Worm (Caenorhabditis elegans) whole organism, L4 larva: ENCODE results near the gene C55A6.12.
A peak's percentile ranks its signal among the peaks of the same experiment; 100 is the strongest.

Source experiments
- F10B5.3 ChIP-seq: sonication (generic microtip); optimal IDR thresholded peaks from 2 replicates; lab custom pipeline; 2016; ENCODE audit warnings: mild to moderate bottlenecking, missing genetic modification characterization, missing compliant biosample characterization
- R02D3.7 ChIP-seq: fragments of 150-350 bp; sonication (generic microtip); optimal IDR thresholded peaks from 3 replicates; lab custom pipeline; 2014; ENCODE audit warnings: missing biosample characterization, missing genetic modification characterization
- T20F7.1 ChIP-seq: fragments of 200-800 bp; sonication (Bioruptor generic); optimal IDR thresholded peaks from 2 replicates; lab custom pipeline; 2018; ENCODE audit warnings: mild to moderate bottlenecking, missing genetic modification characterization, missing compliant biosample characterization
- aha-1 ChIP-seq: fragments of 150-350 bp; peaks from one replicate; lab custom pipeline; 2014; ENCODE audit warnings: missing biosample characterization, missing genetic modification characterization
- attf-4 ChIP-seq: sonication (generic microtip); optimal IDR thresholded peaks from 3 replicates; lab custom pipeline; 2017; ENCODE audit warnings: missing biosample characterization, missing genetic modification characterization
- ceh-28 ChIP-seq: fragments of 150-350 bp; optimal IDR thresholded peaks from 2 replicates; lab custom pipeline; 2014; ENCODE audit warnings: missing biosample characterization, missing genetic modification reagents, missing genetic modification characterization
- ceh-32 ChIP-seq: sonication (generic microtip); optimal IDR thresholded peaks from 2 replicates; lab custom pipeline; 2016; ENCODE audit warnings: mild to moderate bottlenecking, missing genetic modification characterization, missing compliant biosample characterization; ENCODE audit not compliant: poor library complexity
- ceh-62 ChIP-seq: sonication (generic microtip); optimal IDR thresholded peaks from 2 replicates; lab custom pipeline; 2017; ENCODE audit warnings: missing biosample characterization, missing genetic modification characterization
- ceh-82 ChIP-seq: sonication (generic microtip); optimal IDR thresholded peaks from 2 replicates; lab custom pipeline; 2017; ENCODE audit warnings: missing biosample characterization, missing genetic modification characterization
- ces-1 ChIP-seq: fragments of 150-350 bp; sonication (generic microtip); optimal IDR thresholded peaks from 4 replicates; lab custom pipeline; 2014; ENCODE audit warnings: missing biosample characterization, missing genetic modification reagents, missing genetic modification characterization
- ctbp-1 ChIP-seq: fragments of 200-800 bp; sonication (Bioruptor generic); IDR thresholded peaks from 2 replicates; pipeline ENCODE4 v1.3.6; 2022; ENCODE audit warnings: missing genetic modification reagents, missing genetic modification characterization, missing compliant biosample characterization
- daf-12 ChIP-seq: fragments of 150-350 bp; optimal IDR thresholded peaks from 2 replicates; lab custom pipeline; 2014; ENCODE audit warnings: missing biosample characterization, missing genetic modification reagents, missing genetic modification characterization
- daf-16 ChIP-seq, 3 experiments: sonication (generic microtip); optimal IDR thresholded peaks; 2 replicates each; lab custom pipeline; 2016 to 2017; ENCODE audit warnings: missing genetic modification characterization in 3 of 3, missing genetic modification reagents in 3 of 3, mild to moderate bottlenecking in 2 of 3, missing compliant biosample characterization in 2 of 3, missing biosample characterization in 1 of 3, moderate library complexity in 1 of 3
- dmd-6 ChIP-seq: fragments of 200-800 bp; sonication (Bioruptor generic); IDR thresholded peaks from 2 replicates; pipeline ENCODE4 v1.3.6; 2022; ENCODE audit warnings: missing genetic modification reagents, missing genetic modification characterization, missing compliant biosample characterization
- egl-43 ChIP-seq: fragments of 200-800 bp; sonication (Bioruptor generic); IDR thresholded peaks from 2 replicates; pipeline ENCODE4 v1.3.6; 2022; ENCODE audit warnings: missing genetic modification reagents, missing genetic modification characterization, missing compliant biosample characterization
- fkh-10 ChIP-seq: fragments of 150-350 bp; optimal IDR thresholded peaks from 2 replicates; lab custom pipeline; 2014; ENCODE audit warnings: missing biosample characterization, missing genetic modification reagents, missing genetic modification characterization
- hmg-1.1 ChIP-seq: fragments of 200-800 bp; sonication (Bioruptor generic); IDR thresholded peaks from 2 replicates; pipeline ENCODE4 v1.3.6; 2022; ENCODE audit warnings: missing genetic modification reagents, missing genetic modification characterization, missing compliant biosample characterization
- madf-9 ChIP-seq: fragments of 200-800 bp; sonication (Bioruptor generic); conservative IDR thresholded peaks from 2 replicates; pipeline ENCODE4 v1.3.6; 2022; ENCODE audit warnings: missing genetic modification reagents, missing genetic modification characterization, missing compliant biosample characterization
- mdl-1 ChIP-seq, 2 experiments: fragments of 150-350 bp in 1 of 2; sonication (generic microtip) in 1 of 2; optimal IDR thresholded peaks; 2 replicates each; lab custom pipeline; 2014 to 2017; ENCODE audit warnings: missing biosample characterization in 2 of 2, missing genetic modification characterization in 2 of 2
- mdt-29 ChIP-seq: fragments of 200-800 bp; sonication (Bioruptor generic); IDR thresholded peaks from 2 replicates; pipeline ENCODE4 v1.3.6; 2022; ENCODE audit warnings: missing genetic modification reagents, missing genetic modification characterization, missing compliant biosample characterization
- mep-1 ChIP-seq: fragments of 150-350 bp; sonication (generic microtip); optimal IDR thresholded peaks from 3 replicates; lab custom pipeline; 2014; ENCODE audit warnings: missing biosample characterization, missing genetic modification characterization
- mxl-3 ChIP-seq: fragments of 200-800 bp; sonication (Bioruptor generic); optimal IDR thresholded peaks from 2 replicates; lab custom pipeline; 2018; ENCODE audit warnings: mild to moderate bottlenecking, missing genetic modification characterization, missing compliant biosample characterization
- nhr-28 ChIP-seq: fragments of 150-350 bp; optimal IDR thresholded peaks from 2 replicates; lab custom pipeline; 2014; ENCODE audit warnings: missing biosample characterization, missing genetic modification characterization
- nhr-42 ChIP-seq: fragments of 200-800 bp; sonication (Bioruptor generic); IDR thresholded peaks from 2 replicates; pipeline ENCODE4 v1.3.6; 2022; ENCODE audit warnings: missing genetic modification characterization, missing compliant biosample characterization
- pqm-1 ChIP-seq: sonication (generic microtip); optimal IDR thresholded peaks from 2 replicates; lab custom pipeline; 2017; ENCODE audit warnings: missing biosample characterization, missing genetic modification characterization
- snpc-1.2 ChIP-seq: fragments of 200-800 bp; sonication (Bioruptor generic); IDR thresholded peaks from 2 replicates; pipeline ENCODE4 v1.3.6; 2022; ENCODE audit warnings: missing genetic modification reagents, missing genetic modification characterization, missing compliant biosample characterization
- tra-1 ChIP-seq: fragments of 200-800 bp; sonication (Bioruptor generic); IDR thresholded peaks from 2 replicates; pipeline ENCODE4 v1.3.6; 2022; ENCODE audit warnings: missing genetic modification reagents, missing genetic modification characterization, missing compliant biosample characterization
- unc-62 ChIP-seq, 3 experiments: fragments of 150-350 bp in 1 of 3; sonication (generic microtip); optimal IDR thresholded peaks in 2 of 3; peaks in 1 of 3; 1 replicate in 1 of 3; 2 replicates in 2 of 3; lab custom pipeline; 2014 to 2017; ENCODE audit warnings: missing biosample characterization in 3 of 3, missing genetic modification characterization in 3 of 3, missing genetic modification reagents in 3 of 3, missing genotype in 1 of 3
- zag-1 ChIP-seq: fragments of 150-350 bp; optimal IDR thresholded peaks from 2 replicates; lab custom pipeline; 2014; ENCODE audit warnings: missing biosample characterization, missing genetic modification characterization
- zfp-3 ChIP-seq: fragments of 200-800 bp; sonication (Bioruptor generic); conservative IDR thresholded peaks from 2 replicates; pipeline ENCODE4 v1.3.6; 2022; ENCODE audit warnings: missing genetic modification reagents, missing genetic modification characterization, missing compliant biosample characterization
- zip-2 ChIP-seq: fragments of 150-350 bp; optimal IDR thresholded peaks from 2 replicates; lab custom pipeline; 2014; ENCODE audit warnings: missing biosample characterization, missing genetic modification characterization
- ztf-11 ChIP-seq: fragments of 150-350 bp; optimal IDR thresholded peaks from 2 replicates; lab custom pipeline; 2014; ENCODE audit warnings: missing biosample characterization, missing genetic modification characterization
- ztf-7 ChIP-seq: fragments of 150-350 bp; optimal IDR thresholded peaks from 2 replicates; lab custom pipeline; 2014; ENCODE audit warnings: missing biosample characterization, missing genetic modification characterization

Gene C55A6.12

DNA sequence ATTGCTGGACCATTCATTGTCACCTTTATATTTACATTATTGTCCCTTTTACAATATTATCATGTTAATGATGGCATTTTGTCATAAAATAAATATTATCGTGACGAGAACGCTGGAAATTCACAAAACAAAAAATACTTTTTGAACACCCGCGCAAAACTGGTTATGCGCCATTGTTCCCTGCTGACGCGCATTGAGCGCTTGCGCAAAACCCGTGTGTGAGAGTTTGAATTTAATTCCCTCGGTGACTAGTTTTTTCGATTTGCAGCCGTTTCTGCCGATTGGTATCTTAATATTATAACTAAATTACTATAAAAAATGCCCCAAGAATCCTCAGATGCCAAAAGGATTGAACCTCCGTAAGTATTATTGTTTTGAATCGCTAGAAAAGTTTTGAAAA lies 18.5 kb upstream of the C55A6.12 start, which contains the start of gene pafo-1 (continued):
- TF ChIP-seq attf-4 (tag; lab: Kevin White, UChicago) = no peak
- peak; percentile 76 for TF ChIP-seq T20F7.1
- no peak for TF ChIP-seq ztf-11 (tag; lab: Kevin White, UChicago)
- TF ChIP-seq ces-1 (GFP tag; lab: Kevin White, UChicago) = no peak
- TF ChIP-seq unc-62 (GFP tag; optimal IDR thresholded peaks at IDR 0.05 in 1 of 2; lab: Kevin White, UChicago) = peak in 1 of 2 experiments; percentile 72
- TF ChIP-seq unc-62 (tag; optimal IDR thresholded peaks at IDR 0.05; lab: Kevin White, UChicago) = no peak
- TF ChIP-seq zfp-3 (GFP tag; lab: Robert Waterston, UW) = 0 out of 2 replicates have a peak, but pooled peaks have one; percentile 45
- peak; percentile 73 for TF ChIP-seq F10B5.3 (tag; lab: Kevin White, UChicago)
- TF ChIP-seq mdl-1 (tag; optimal IDR thresholded peaks at IDR 0.05; lab: Kevin White, UChicago) = peak in 1 of 2 experiments; percentile 52
- no peak for TF ChIP-seq zag-1 (tag; lab: Kevin White, UChicago)
- TF ChIP-seq fkh-10 (GFP tag; lab: Kevin White, UChicago) = peak; percentile 57
- no peak for TF ChIP-seq ztf-7 (tag; lab: Kevin White, UChicago)
- no peak for TF ChIP-seq ceh-28 (tag; lab: Kevin White, UChicago)
- TF ChIP-seq egl-43 = 0 out of 2 replicates have a peak, but pooled peaks have one; percentile 46

DNA sequence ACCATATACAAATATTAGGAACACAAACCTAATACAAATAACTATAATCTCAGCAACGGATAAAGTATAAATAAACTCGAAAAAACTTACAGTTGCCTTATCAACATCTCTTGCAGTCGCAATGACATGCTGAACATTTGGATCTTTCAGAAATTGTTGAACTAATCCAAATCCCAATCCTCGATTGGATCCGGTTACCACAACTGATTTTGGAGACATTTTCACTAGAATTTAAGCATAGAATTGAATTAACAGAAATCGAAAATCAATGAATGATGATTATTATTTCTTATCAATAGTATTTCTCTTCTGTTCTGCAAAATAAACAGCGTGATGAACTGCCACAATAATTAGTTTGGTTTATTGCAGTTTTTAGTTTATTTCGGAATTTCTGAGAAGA lies 17.3 kb upstream of the C55A6.12 start, which contains the start of the genes C55A6.11 and C55A6.7:
Gene C55A6.11, plus strand, starts transcription at position 301 of the 400 bp plus-strand sequence.
Gene C55A6.7, minus strand, starts transcription at position 316 of the 400 bp plus-strand sequence.
- no peak for TF ChIP-seq pqm-1 (tag; lab: Kevin White, UChicago)
- no peak for TF ChIP-seq hmg-1.1 (GFP tag; lab: Robert Waterston, UW)
- TF ChIP-seq dmd-6 = no peak
- no peak for TF ChIP-seq daf-16 (GFP tag; optimal IDR thresholded peaks at IDR 0.05; lab: Kevin White, UChicago)
- peak; percentile 29 for TF ChIP-seq daf-16 (tag; optimal IDR thresholded peaks at IDR 0.05; lab: Kevin White, UChicago)
- peak in 1 of 2 experiments; percentile 86 for TF ChIP-seq unc-62 (GFP tag; optimal IDR thresholded peaks at IDR 0.05 in 1 of 2; lab: Kevin White, UChicago)
- no peak for TF ChIP-seq unc-62 (tag; optimal IDR thresholded peaks at IDR 0.05; lab: Kevin White, UChicago)
- TF ChIP-seq, all 104 proteins: peak for 2

DNA sequence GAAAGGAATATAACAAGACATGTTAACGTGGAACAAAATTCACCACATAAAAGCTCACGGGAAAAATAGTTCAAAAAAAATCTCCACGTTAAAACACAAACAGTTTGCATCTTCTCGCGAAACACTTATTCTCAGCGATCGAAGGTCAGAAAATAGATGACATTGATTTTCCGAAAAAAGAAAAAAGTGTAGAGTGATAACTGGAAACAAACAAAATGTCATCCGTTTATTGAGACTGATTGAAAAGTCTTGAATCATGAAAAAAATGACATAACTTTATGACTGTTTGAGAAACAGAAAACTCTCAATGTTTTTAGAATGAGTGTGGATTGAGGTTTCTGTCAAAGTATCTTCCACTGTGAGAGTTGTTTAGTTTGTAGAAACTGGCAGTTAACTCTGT lies 14.9 kb upstream of the C55A6.12 start, which contains the start of gene C55A6.4:
Gene C55A6.4, minus strand, starts transcription at position 101 of the 400 bp plus-strand sequence.
- no peak for TF ChIP-seq madf-9 (GFP tag; lab: Robert Waterston, UW)
- TF ChIP-seq snpc-1.2 (GFP tag; lab: Robert Waterston, UW) = no peak
- no peak for TF ChIP-seq zip-2 (tag; lab: Kevin White, UChicago)
- TF ChIP-seq mxl-3 = no peak
- TF ChIP-seq pqm-1 (tag; lab: Kevin White, UChicago) = no peak
- no peak for TF ChIP-seq nhr-42 (GFP tag; lab: Robert Waterston, UW)
- no peak for TF ChIP-seq ztf-11 (tag; lab: Kevin White, UChicago)
- TF ChIP-seq aha-1 (tag; lab: Kevin White, UChicago) = no peak
- TF ChIP-seq tra-1 (GFP tag; lab: Robert Waterston, UW) = no peak
- TF ChIP-seq ceh-62 (tag; lab: Kevin White, UChicago) = no peak
- no peak for TF ChIP-seq F10B5.3 (tag; lab: Kevin White, UChicago)
- TF ChIP-seq ctbp-1 (GFP tag; lab: Robert Waterston, UW) = no peak
- no peak for TF ChIP-seq ceh-82 (tag; lab: Kevin White, UChicago)
- no peak for TF ChIP-seq daf-12 (tag; lab: Kevin White, UChicago)
- no peak for TF ChIP-seq mep-1
- TF ChIP-seq nhr-28 (tag; lab: Kevin White, UChicago) = no peak
- TF ChIP-seq ceh-32 (tag; lab: Kevin White, UChicago) = no peak
- no peak for TF ChIP-seq daf-16 (GFP tag; optimal IDR thresholded peaks at IDR 0.05; lab: Kevin White, UChicago)
- no peak for TF ChIP-seq daf-16 (tag; optimal IDR thresholded peaks at IDR 0.05; lab: Kevin White, UChicago)

DNA sequence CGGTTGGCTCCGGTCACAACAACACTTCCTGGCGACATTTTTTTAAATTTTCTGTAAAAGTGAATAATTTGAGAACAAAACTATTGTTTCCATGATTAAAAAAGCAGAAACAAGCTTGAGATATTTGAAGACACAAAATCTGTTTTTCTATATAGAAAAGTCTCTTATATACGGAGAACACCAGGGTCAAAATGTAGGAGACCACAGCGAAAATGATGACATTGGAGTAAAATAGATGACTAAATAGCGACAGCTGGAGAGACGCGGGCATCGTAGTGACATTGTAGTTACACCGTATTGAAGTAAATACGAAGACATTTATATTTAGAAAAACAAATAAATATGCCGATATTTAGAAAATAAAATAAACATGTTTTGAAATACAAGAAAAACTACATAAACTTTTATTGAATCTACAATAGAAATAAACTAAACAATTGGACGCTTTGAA lies 13.2 kb upstream of the C55A6.12 start, which contains the start of gene sdz-8:
Gene sdz-8, minus strand, starts transcription at position 51 of the 451 bp plus-strand sequence.
- no peak for TF ChIP-seq zip-2 (tag; lab: Kevin White, UChicago)
- TF ChIP-seq R02D3.7 (tag; lab: Kevin White, UChicago) = no peak
- no peak for TF ChIP-seq mdt-29
- no peak for TF ChIP-seq daf-16 (GFP tag; optimal IDR thresholded peaks at IDR 0.05; lab: Kevin White, UChicago)
- peak; percentile 44 for TF ChIP-seq daf-16 (tag; optimal IDR thresholded peaks at IDR 0.05; lab: Kevin White, UChicago)
- TF ChIP-seq nhr-28 (tag; lab: Kevin White, UChicago) = peak; percentile 76
- TF ChIP-seq, all 104 proteins: peak for 2
